Worm (Caenorhabditis elegans): ENCODE results near the gene F28C6.5.

Gene F28C6.5

ce11 chrII:8603567-8604359, 4.4 kb downstream of the F28C6.5 start, which contains the start of gene suf-1 (continued):
- TF ChIP-seq ctbp-1 (GFP tag; IDR thresholded peaks at IDR 0.05) = peak; percentile 36; the same call in 1 of the 2 replicates
- peak; percentile 46; the same call in 1 of the 2 replicates for TF ChIP-seq pha-4 (GFP tag; IDR thresholded peaks at IDR 0.05)
- TF ChIP-seq pha-4 (tag; optimal IDR thresholded peaks at IDR 0.05) = no peak
- peak; percentile 72 for TF ChIP-seq snpc-1.2 (GFP tag; IDR thresholded peaks at IDR 0.05)
- no peak for TF ChIP-seq spr-1 (tag; optimal IDR thresholded peaks at IDR 0.05)
- no peak for TF ChIP-seq zip-2 (tag; optimal IDR thresholded peaks at IDR 0.05)
- TF ChIP-seq T20F7.1 (GFP tag; optimal IDR thresholded peaks at IDR 0.05) = no peak
- TF ChIP-seq ceh-82 (tag; optimal IDR thresholded peaks at IDR 0.05) = no peak
- TF ChIP-seq unc-39 (tag; optimal IDR thresholded peaks at IDR 0.05) = no peak
- TF ChIP-seq lin-15B (tag; optimal IDR thresholded peaks at IDR 0.05) = no peak
- TF ChIP-seq nhr-76 (tag; optimal IDR thresholded peaks at IDR 0.05) = no peak
- TF ChIP-seq ztf-11 (tag; optimal IDR thresholded peaks at IDR 0.05) = no peak
- TF ChIP-seq F10B5.3 (tag; optimal IDR thresholded peaks at IDR 0.05) = no peak
- no peak for TF ChIP-seq madf-9 (GFP tag; conservative IDR thresholded peaks at IDR 0.05)
- peak; percentile 30 for TF ChIP-seq dpl-1 (GFP tag; optimal IDR thresholded peaks at IDR 0.05)
- TF ChIP-seq php-3 (GFP tag; IDR thresholded peaks at IDR 0.05) = no peak
- no peak for TF ChIP-seq hlh-30 (tag; optimal IDR thresholded peaks at IDR 0.05; ENCODE audit: insufficient read depth)
- no peak for TF ChIP-seq egl-43 (GFP tag; IDR thresholded peaks at IDR 0.05)
- TF ChIP-seq lin-29 (GFP tag; IDR thresholded peaks at IDR 0.05) = no peak
- TF ChIP-seq dve-1 (tag; optimal IDR thresholded peaks at IDR 0.05; ENCODE audit: insufficient read depth) = no peak
- TF ChIP-seq duxl-1 (tag; optimal IDR thresholded peaks at IDR 0.05; ENCODE audit: poor library complexity) = no peak
- no peak for TF ChIP-seq ZK337.2 (GFP tag; IDR thresholded peaks at IDR 0.05)
- TF ChIP-seq daf-16 (GFP tag; optimal IDR thresholded peaks at IDR 0.05) = no peak
- TF ChIP-seq daf-16 (tag; optimal IDR thresholded peaks at IDR 0.05) = no peak
- TF ChIP-seq set-16 (GFP tag; IDR thresholded peaks at IDR 0.05) = no peak
- TF ChIP-seq nhr-77 (tag; optimal IDR thresholded peaks at IDR 0.05) = no peak
- no peak for TF ChIP-seq ceh-44 (GFP tag; IDR thresholded peaks at IDR 0.05)
- no peak for TF ChIP-seq zip-11 (GFP tag; IDR thresholded peaks at IDR 0.05)
- TF ChIP-seq ceh-28 (tag; optimal IDR thresholded peaks at IDR 0.05) = no peak
- no peak for TF ChIP-seq pqm-1 (tag; optimal IDR thresholded peaks at IDR 0.05)
- TF ChIP-seq nhr-25 (tag; optimal IDR thresholded peaks at IDR 0.05; ENCODE audit: borderline replicate concordance, insufficient read depth) = peak; percentile 57
- no peak for TF ChIP-seq mdl-1 (tag; optimal IDR thresholded peaks at IDR 0.05)
- TF ChIP-seq aha-1 (tag) = peak; percentile 80
- TF ChIP-seq saeg-2 (GFP tag; IDR thresholded peaks at IDR 0.05) = no peak
- TF ChIP-seq Y48G9A.11 (GFP tag; IDR thresholded peaks at IDR 0.05) = peak; percentile 64; the same call in 1 of the 2 replicates
- peak; percentile 92 for TF ChIP-seq F49E8.2 (tag; optimal IDR thresholded peaks at IDR 0.05; ENCODE audit: borderline replicate concordance)
- 0 out of 2 replicates have a peak, but pooled peaks have one; percentile 23 for TF ChIP-seq Y75B8A.6 (GFP tag; IDR thresholded peaks at IDR 0.05)
- no peak for TF ChIP-seq lsy-2 (tag; optimal IDR thresholded peaks at IDR 0.05)
- TF ChIP-seq tra-1 (GFP tag; IDR thresholded peaks at IDR 0.05) = 0 out of 2 replicates have a peak, but pooled peaks have one; percentile 47
- TF ChIP-seq Y5F2A.4 (GFP tag; optimal IDR thresholded peaks at IDR 0.05) = peak; percentile 21
- TF ChIP-seq aly-2 (tag; optimal IDR thresholded peaks at IDR 0.05) = no peak
- TF ChIP-seq ces-1 (GFP tag; optimal IDR thresholded peaks at IDR 0.05) = no peak
- TF ChIP-seq tag-97 (GFP tag; IDR thresholded peaks at IDR 0.05) = no peak
- no peak for TF ChIP-seq lir-3 (tag; optimal IDR thresholded peaks at IDR 0.05)
- peak; percentile 80 for TF ChIP-seq lin-38 (GFP tag; IDR thresholded peaks at IDR 0.05)
- no peak for TF ChIP-seq hif-1 (tag; optimal IDR thresholded peaks at IDR 0.05)
- peak; percentile 36 for TF ChIP-seq ama-1 (optimal IDR thresholded peaks at IDR 0.05)
- no peak for TF ChIP-seq nhr-6 (tag; optimal IDR thresholded peaks at IDR 0.05)
- peak; percentile 22; the same call in 1 of the 2 replicates for TF ChIP-seq lin-1 (GFP tag; IDR thresholded peaks at IDR 0.05)
- TF ChIP-seq nhr-237 (tag; optimal IDR thresholded peaks at IDR 0.05) = no peak
